Worm (Caenorhabditis elegans) whole organism, young adult: ENCODE results near the gene cnt-2.

ENCODE experiments used
- B0035.1 ChIP-seq: sonication (generic microtip); optimal IDR thresholded peaks from 2 replicates; lab custom pipeline; 2016; ENCODE audit warnings: missing genetic modification characterization, mild to moderate bottlenecking, missing compliant biosample characterization, missing genotype, missing genetic modification reagents
- B0261.1 ChIP-seq: sonication (generic microtip); optimal IDR thresholded peaks from 2 replicates; lab custom pipeline; 2016; ENCODE audit warnings: mild to moderate bottlenecking, missing genetic modification characterization, moderate library complexity, missing compliant biosample characterization
- D2030.7 ChIP-seq: fragments of 200-800 bp; sonication (Bioruptor generic); IDR thresholded peaks from 2 replicates; pipeline ENCODE4 v1.3.6; 2022; ENCODE audit warnings: missing genetic modification reagents, missing genetic modification characterization, missing compliant biosample characterization
- F10E7.11 ChIP-seq: sonication (generic microtip); optimal IDR thresholded peaks from 2 replicates; lab custom pipeline; 2017; ENCODE audit warnings: mild to moderate bottlenecking, missing genetic modification characterization, moderate library complexity, missing compliant biosample characterization
- F37B4.10 ChIP-seq: fragments of 200-800 bp; sonication (Bioruptor generic); IDR thresholded peaks from 2 replicates; pipeline ENCODE4 v1.3.6; 2022; ENCODE audit warnings: missing genetic modification characterization, missing compliant biosample characterization
- F49E8.2 ChIP-seq: sonication (generic microtip); optimal IDR thresholded peaks from 3 replicates; lab custom pipeline; 2017; ENCODE audit warnings: missing genetic modification characterization, mild to moderate bottlenecking, missing compliant biosample characterization, antibody characterized with exemption, moderate library complexity; ENCODE audit not compliant: insufficient read depth
- F57A8.1 ChIP-seq: fragments of 200-800 bp; sonication (Bioruptor generic); optimal IDR thresholded peaks from 2 replicates; lab custom pipeline; 2018; ENCODE audit warnings: mild to moderate bottlenecking, missing genetic modification characterization, moderate library complexity, missing compliant biosample characterization
- T07F8.4 ChIP-seq: sonication (generic microtip); optimal IDR thresholded peaks from 2 replicates; lab custom pipeline; 2016; ENCODE audit warnings: mild to moderate bottlenecking, missing genetic modification characterization, moderate library complexity, missing compliant biosample characterization
- Y67H2A.10 ChIP-seq: fragments of 200-800 bp; sonication (Bioruptor generic); conservative IDR thresholded peaks from 2 replicates; pipeline ENCODE4 v1.3.6; 2022; ENCODE audit warnings: missing genetic modification reagents, missing genetic modification characterization, missing compliant biosample characterization
- Y79H2A.3 ChIP-seq: fragments of 200-800 bp; sonication (Bioruptor generic); conservative IDR thresholded peaks from 2 replicates; pipeline ENCODE4 v1.3.6; 2022; ENCODE audit warnings: missing genetic modification reagents, missing genetic modification characterization, missing compliant biosample characterization
- athp-1 ChIP-seq: sonication (generic microtip); optimal IDR thresholded peaks from 2 replicates; lab custom pipeline; 2017; ENCODE audit warnings: mild to moderate bottlenecking, missing genetic modification characterization, missing compliant biosample characterization
- bed-2 ChIP-seq: fragments of 200-800 bp; sonication (Bioruptor generic); IDR thresholded peaks from 2 replicates; pipeline ENCODE4 v1.3.6; 2022; ENCODE audit warnings: missing genetic modification reagents, missing genetic modification characterization, missing compliant biosample characterization
- cebp-2 ChIP-seq: fragments of 200-800 bp; sonication (Bioruptor generic); IDR thresholded peaks from 2 replicates; pipeline ENCODE4 v1.3.6; 2022; ENCODE audit warnings: missing genetic modification characterization, missing compliant biosample characterization
- ceh-27 ChIP-seq: fragments of 200-800 bp; sonication (Bioruptor generic); optimal IDR thresholded peaks from 2 replicates; lab custom pipeline; 2018; ENCODE audit warnings: mild to moderate bottlenecking, missing genetic modification characterization, moderate library complexity, missing compliant biosample characterization
- ceh-40 ChIP-seq: fragments of 200-800 bp; sonication (Bioruptor generic); IDR thresholded peaks from 2 replicates; pipeline ENCODE4 v1.3.6; 2022; ENCODE audit warnings: missing genetic modification characterization, missing compliant biosample characterization
- chd-7 ChIP-seq: sonication (generic microtip); optimal IDR thresholded peaks from 2 replicates; lab custom pipeline; 2016; ENCODE audit warnings: mild to moderate bottlenecking, missing genetic modification characterization, moderate library complexity, missing compliant biosample characterization
- dox-1 ChIP-seq: fragments of 200-800 bp; sonication (Bioruptor generic); IDR thresholded peaks from 2 replicates; pipeline ENCODE4 v1.3.6; 2022; ENCODE audit warnings: missing genetic modification reagents, missing genetic modification characterization, missing compliant biosample characterization
- dpff-1 ChIP-seq: sonication (generic microtip); optimal IDR thresholded peaks from 2 replicates; lab custom pipeline; 2017; ENCODE audit warnings: mild to moderate bottlenecking, missing genetic modification characterization, missing compliant biosample characterization
- dpl-1 ChIP-seq: fragments of 150-350 bp; optimal IDR thresholded peaks from 2 replicates; lab custom pipeline; 2014; ENCODE audit warnings: missing biosample characterization, missing genetic modification reagents, missing genetic modification characterization
- fkh-3 ChIP-seq: sonication (generic microtip); optimal IDR thresholded peaks from 2 replicates; lab custom pipeline; 2016; ENCODE audit warnings: mild to moderate bottlenecking, missing genetic modification characterization, missing compliant biosample characterization
- gei-17 ChIP-seq: fragments of 200-800 bp; sonication (Bioruptor generic); optimal IDR thresholded peaks from 2 replicates; lab custom pipeline; 2018; ENCODE audit warnings: mild to moderate bottlenecking, missing genetic modification characterization, missing compliant biosample characterization
- hlh-26 ChIP-seq: fragments of 200-800 bp; sonication (Bioruptor generic); conservative IDR thresholded peaks from 2 replicates; pipeline ENCODE4 v1.3.6; 2022; ENCODE audit warnings: missing genetic modification reagents, missing genetic modification characterization, missing compliant biosample characterization
- lag-1 ChIP-seq: fragments of 200-800 bp; sonication (Bioruptor generic); IDR thresholded peaks from 2 replicates; pipeline ENCODE4 v1.3.6; 2022; ENCODE audit warnings: missing genetic modification reagents, missing genetic modification characterization, missing compliant biosample characterization
- let-607 ChIP-seq, 2 experiments: fragments of 200-800 bp in 1 of 2; sonication (Bioruptor generic) in 1 of 2; sonication (generic microtip) in 1 of 2; optimal IDR thresholded peaks; 2 replicates each; lab custom pipeline; 2016 to 2018; ENCODE audit warnings: mild to moderate bottlenecking in 2 of 2, missing compliant biosample characterization in 2 of 2, missing genetic modification characterization in 2 of 2, moderate library complexity in 2 of 2, missing genotype in 1 of 2
- lin-26 ChIP-seq: fragments of 200-800 bp; sonication (Bioruptor generic); IDR thresholded peaks from 2 replicates; pipeline ENCODE4 v1.3.6; 2022; ENCODE audit warnings: missing genetic modification reagents, missing genetic modification characterization, missing compliant biosample characterization
- lin-40 ChIP-seq: sonication (generic microtip); optimal IDR thresholded peaks from 2 replicates; lab custom pipeline; 2016; ENCODE audit warnings: missing genetic modification characterization, mild to moderate bottlenecking, missing compliant biosample characterization, missing genotype, missing genetic modification reagents
- madf-10 ChIP-seq: sonication (generic microtip); optimal IDR thresholded peaks from 2 replicates; lab custom pipeline; 2016; ENCODE audit warnings: mild to moderate bottlenecking, missing genetic modification characterization, missing compliant biosample characterization
- madf-6 ChIP-seq: fragments of 200-800 bp; sonication (Bioruptor generic); IDR thresholded peaks from 2 replicates; pipeline ENCODE4 v1.3.6; 2022; ENCODE audit warnings: missing genetic modification reagents, missing genetic modification characterization, missing compliant biosample characterization
- mcd-1 ChIP-seq: fragments of 200-800 bp; sonication (Bioruptor generic); IDR thresholded peaks from 2 replicates; pipeline ENCODE4 v1.3.6; 2022; ENCODE audit warnings: missing genetic modification reagents, missing genetic modification characterization, missing compliant biosample characterization
- mel-28 ChIP-seq: sonication (generic microtip); optimal IDR thresholded peaks from 2 replicates; lab custom pipeline; 2016; ENCODE audit warnings: borderline replicate concordance, mild to moderate bottlenecking, missing genetic modification characterization, missing compliant biosample characterization
- mes-4 ChIP-seq: sonication (generic microtip); optimal IDR thresholded peaks from 2 replicates; lab custom pipeline; 2016; ENCODE audit warnings: missing genotype, missing genetic modification characterization, missing compliant biosample characterization
- nfya-1 ChIP-seq: sonication (generic microtip); optimal IDR thresholded peaks from 2 replicates; lab custom pipeline; 2017; ENCODE audit warnings: antibody characterized with exemption, missing compliant biosample characterization, missing genetic modification characterization, borderline replicate concordance; ENCODE audit not compliant: insufficient read depth
- nfya-2 ChIP-seq: fragments of 200-800 bp; sonication (Bioruptor generic); IDR thresholded peaks from 2 replicates; pipeline ENCODE4 v1.3.6; 2022; ENCODE audit warnings: missing genetic modification reagents, missing genetic modification characterization, missing compliant biosample characterization
- nfyb-1 ChIP-seq: fragments of 200-800 bp; sonication (Bioruptor generic); IDR thresholded peaks from 2 replicates; pipeline ENCODE4 v1.3.6; 2022; ENCODE audit warnings: missing genetic modification reagents, missing genetic modification characterization, missing compliant biosample characterization
- nhr-27 ChIP-seq: fragments of 200-800 bp; sonication (Bioruptor generic); optimal IDR thresholded peaks from 2 replicates; lab custom pipeline; 2018; ENCODE audit warnings: mild to moderate bottlenecking, missing genetic modification characterization, moderate library complexity, missing compliant biosample characterization
- pbrm-1 ChIP-seq: fragments of 200-800 bp; sonication (Bioruptor generic); IDR thresholded peaks from 2 replicates; pipeline ENCODE4 v1.3.6; 2022; ENCODE audit warnings: missing genetic modification reagents, missing genetic modification characterization, missing compliant biosample characterization
- pha-4 ChIP-seq: fragments of 150-350 bp; sonication (generic microtip); optimal IDR thresholded peaks from 2 replicates; lab custom pipeline; 2014; ENCODE audit warnings: missing biosample characterization, missing genetic modification reagents, missing genetic modification characterization
- rcor-1 ChIP-seq: fragments of 200-800 bp; sonication (Bioruptor generic); IDR thresholded peaks from 2 replicates; pipeline ENCODE4 v1.3.6; 2022; ENCODE audit warnings: missing genetic modification reagents, missing genetic modification characterization, missing compliant biosample characterization
- repo-1 ChIP-seq: sonication (generic microtip); optimal IDR thresholded peaks from 2 replicates; lab custom pipeline; 2017; ENCODE audit warnings: mild to moderate bottlenecking, missing genetic modification characterization, missing compliant biosample characterization
- snpc-1.1 ChIP-seq: sonication (generic microtip); optimal IDR thresholded peaks from 2 replicates; lab custom pipeline; 2017; ENCODE audit warnings: missing genetic modification characterization, mild to moderate bottlenecking, missing compliant biosample characterization, antibody characterized with exemption, moderate library complexity, missing genotype, missing genetic modification reagents; ENCODE audit not compliant: insufficient read depth
- snpc-3.4 ChIP-seq: sonication (generic microtip); optimal IDR thresholded peaks from 2 replicates; lab custom pipeline; 2017; ENCODE audit warnings: missing genetic modification characterization, mild to moderate bottlenecking, missing compliant biosample characterization, antibody characterized with exemption, moderate library complexity, missing genotype, missing genetic modification reagents
- tbx-9 ChIP-seq: sonication (generic microtip); optimal IDR thresholded peaks from 2 replicates; lab custom pipeline; 2016; ENCODE audit warnings: borderline replicate concordance, missing genetic modification characterization, inconsistent platforms, missing compliant biosample characterization
- unc-130 ChIP-seq: sonication (generic microtip); optimal IDR thresholded peaks from 2 replicates; lab custom pipeline; 2016; ENCODE audit warnings: missing genetic modification reagents, missing genetic modification characterization, missing compliant biosample characterization
- xnd-1 ChIP-seq: sonication (generic microtip); optimal IDR thresholded peaks from 2 replicates; lab custom pipeline; 2016; ENCODE audit warnings: missing genotype, missing genetic modification reagents, missing genetic modification characterization, missing compliant biosample characterization
- ztf-26 ChIP-seq: sonication (generic microtip); optimal IDR thresholded peaks from 2 replicates; lab custom pipeline; 2017; ENCODE audit warnings: missing genetic modification characterization, missing compliant biosample characterization
- ztf-28 ChIP-seq: fragments of 200-800 bp; sonication (Bioruptor generic); IDR thresholded peaks from 2 replicates; pipeline ENCODE4 v1.3.6; 2022; ENCODE audit warnings: missing genetic modification reagents, missing genetic modification characterization, missing compliant biosample characterization
- ztf-3 ChIP-seq: fragments of 200-800 bp; sonication (Bioruptor generic); optimal IDR thresholded peaks from 2 replicates; lab custom pipeline; 2018; ENCODE audit warnings: mild to moderate bottlenecking, missing genetic modification characterization, missing compliant biosample characterization

The cnt-2 gene

DNA sequence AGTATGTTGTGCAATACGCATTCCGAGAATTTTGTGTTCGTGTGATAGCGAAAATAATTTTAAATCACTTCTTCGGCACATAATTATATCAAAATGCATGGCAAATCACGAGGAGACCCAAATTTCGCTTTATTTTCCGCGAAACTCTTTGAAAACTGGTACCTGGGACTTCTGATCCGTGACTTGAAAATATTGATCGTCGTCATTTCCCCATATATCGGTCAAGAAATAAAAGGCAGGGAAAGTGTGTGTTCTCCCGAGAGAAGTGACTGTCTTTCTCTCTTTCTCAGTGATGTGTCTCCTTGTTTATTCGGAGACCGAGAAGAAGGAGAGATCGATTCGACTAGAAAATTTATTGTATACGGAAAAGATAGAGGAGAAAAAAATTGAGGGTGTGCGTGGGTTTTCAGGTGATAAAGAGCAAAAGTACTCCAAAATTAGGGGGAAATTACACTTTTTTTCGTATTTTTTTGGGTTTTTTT, 56.4 kb downstream of the cnt-2 start, which contains the start of gene W09D10.5 (continued):
- TF ChIP-seq B0261.1 (tag; lab: Kevin White, UChicago) (no peak), F10E7.11 (tag; lab: Kevin White, UChicago) (no peak), athp-1 (tag; lab: Kevin White, UChicago) (peak; percentile 53), F49E8.2 (tag; lab: Kevin White, UChicago) (no peak), pbrm-1 (GFP tag; lab: Robert Waterston, UW) (no peak), Y67H2A.10 (GFP tag; lab: Robert Waterston, UW) (0 out of 2 replicates have a peak, but pooled peaks have one; percentile 27), ztf-3 (GFP tag; lab: Kevin White, UChicago) (no peak), nfyb-1 (GFP tag; lab: Robert Waterston, UW) (peak; percentile 68; the same call in 1 of the 2 replicates), nhr-27 (tag; lab: Kevin White, UChicago) (no peak), lin-40 (tag; lab: Kevin White, UChicago) (peak; percentile 60), gei-17 (GFP tag; lab: Kevin White, UChicago) (peak; percentile 15), bed-2 (GFP tag; lab: Robert Waterston, UW) (no peak), fkh-3 (tag; lab: Kevin White, UChicago) (no peak), mcd-1 (GFP tag; lab: Robert Waterston, UW) (no peak; the same call in 1 of the 2 replicates), let-607 (tag; optimal IDR thresholded peaks at IDR 0.05; lab: Kevin White, UChicago) (no peak), F37B4.10 (GFP tag; lab: Robert Waterston, UW) (0 out of 2 replicates have a peak, but pooled peaks have one; percentile 14), unc-130 (GFP tag; lab: Kevin White, UChicago) (no peak), ceh-27 (GFP tag; lab: Kevin White, UChicago) (no peak), dox-1 (GFP tag; lab: Robert Waterston, UW) (peak; percentile 62; the same call in 1 of the 2 replicates), snpc-3.4 (tag; lab: Kevin White, UChicago) (no peak), ceh-40 (no peak), Y79H2A.3 (no peak), xnd-1 (no peak), dpff-1 (tag; lab: Kevin White, UChicago) (no peak), nfya-2 (GFP tag; lab: Robert Waterston, UW) (no peak), chd-7 (tag; lab: Kevin White, UChicago) (peak; percentile 74), F57A8.1 (GFP tag; lab: Kevin White, UChicago) (no peak), pha-4 (tag; lab: Kevin White, UChicago) (peak; percentile 63), cebp-2 (GFP tag; lab: Robert Waterston, UW) (no peak), D2030.7 (GFP tag; lab: Robert Waterston, UW) (no peak)

DNA sequence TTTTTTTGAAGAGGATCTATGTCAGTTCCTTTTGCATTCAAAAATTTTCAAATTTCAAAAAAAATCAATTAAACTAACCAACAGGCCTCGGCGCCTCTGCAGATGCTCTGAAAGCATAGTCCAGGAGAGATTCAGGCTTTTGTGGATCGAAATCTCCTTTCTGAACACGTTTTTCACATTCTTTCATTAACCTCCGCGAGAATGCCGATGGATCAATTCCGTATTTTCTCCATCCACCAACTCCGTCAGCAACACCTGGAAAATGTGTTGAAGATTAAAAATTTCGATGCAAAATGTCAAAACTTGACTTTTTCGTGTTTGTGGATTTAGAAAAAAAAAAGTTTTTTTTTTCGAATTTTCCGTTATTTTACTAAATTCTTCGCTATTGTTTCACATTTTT, 59.7 kb downstream of the cnt-2 start:
- TF ChIP-seq repo-1 (tag; lab: Kevin White, UChicago) (peak; percentile 6), lin-26 (GFP tag; lab: Robert Waterston, UW) (no peak), dpff-1 (tag; lab: Kevin White, UChicago) (no peak), madf-6 (GFP tag; lab: Robert Waterston, UW) (0 out of 2 replicates have a peak, but pooled peaks have one; percentile 28), lag-1 (no peak), gei-17 (GFP tag; lab: Kevin White, UChicago) (no peak), mes-4 (tag; lab: Kevin White, UChicago) (no peak), hlh-26 (GFP tag; lab: Robert Waterston, UW) (no peak), B0035.1 (tag; lab: Kevin White, UChicago) (no peak), B0261.1 (tag; lab: Kevin White, UChicago) (no peak), chd-7 (tag; lab: Kevin White, UChicago) (no peak), tbx-9 (tag; lab: Kevin White, UChicago) (no peak), nfya-1 (no peak), madf-10 (no peak), ztf-26 (tag; lab: Kevin White, UChicago) (no peak), snpc-1.1 (tag; lab: Kevin White, UChicago) (no peak), dpl-1 (GFP tag; lab: Kevin White, UChicago) (no peak), ztf-28 (GFP tag; lab: Robert Waterston, UW) (no peak), T07F8.4 (tag; lab: Kevin White, UChicago) (no peak), rcor-1 (GFP tag; lab: Robert Waterston, UW) (no peak), mel-28 (tag; lab: Kevin White, UChicago) (no peak)
